Worm (Caenorhabditis elegans) whole organism, L1 larva: ENCODE data around the gene frpr-1.

Source experiments
- Y116A8C.19 ChIP-seq: sonication (generic microtip); optimal IDR thresholded peaks from 2 replicates; lab custom pipeline; 2016; ENCODE audit warnings: missing compliant biosample characterization, missing genetic modification characterization, borderline replicate concordance
- aha-1 ChIP-seq: fragments of 150-350 bp; optimal IDR thresholded peaks from 2 replicates; lab custom pipeline; 2014; ENCODE audit warnings: missing biosample characterization, missing genetic modification characterization
- ceh-82 ChIP-seq, 3 experiments: fragments of 150-350 bp in 1 of 3; sonication (generic microtip) in 2 of 3; optimal IDR thresholded peaks; 2 replicates each; lab custom pipeline; 2014 to 2017; ENCODE audit warnings: missing biosample characterization in 3 of 3, missing genetic modification characterization in 3 of 3
- egl-27 ChIP-seq, 2 experiments: fragments of 150-350 bp in 1 of 2; sonication (generic microtip); optimal IDR thresholded peaks; 3 replicates each; lab custom pipeline; 2017 to 2018; ENCODE audit warnings: missing biosample characterization in 2 of 2, missing genetic modification characterization in 2 of 2, missing genetic modification reagents in 2 of 2
- fkh-10 ChIP-seq: sonication (generic microtip); optimal IDR thresholded peaks from 2 replicates; lab custom pipeline; 2017; ENCODE audit warnings: missing biosample characterization, missing genetic modification reagents, missing genetic modification characterization
- hlh-17 ChIP-seq: fragments of 200-800 bp; sonication (Bioruptor generic); optimal IDR thresholded peaks from 2 replicates; lab custom pipeline; 2018; ENCODE audit warnings: missing genetic modification characterization, mild to moderate bottlenecking, missing compliant biosample characterization, moderate library complexity, borderline replicate concordance
- lsy-2 ChIP-seq, 2 experiments: fragments of 150-350 bp; optimal IDR thresholded peaks; 2 replicates each; lab custom pipeline; 2014; ENCODE audit warnings: missing biosample characterization in 2 of 2, missing genetic modification characterization in 2 of 2
- nhr-76 ChIP-seq: sonication (generic microtip); optimal IDR thresholded peaks from 2 replicates; lab custom pipeline; 2017; ENCODE audit warnings: missing biosample characterization, missing genetic modification characterization
- pag-3 ChIP-seq: sonication (generic microtip); optimal IDR thresholded peaks from 2 replicates; lab custom pipeline; 2017; ENCODE audit warnings: missing genetic modification characterization, mild to moderate bottlenecking, missing compliant biosample characterization, antibody characterized with exemption, borderline replicate concordance; ENCODE audit not compliant: insufficient read depth
- rnt-1 ChIP-seq: sonication (generic microtip); optimal IDR thresholded peaks from 2 replicates; lab custom pipeline; 2016; ENCODE audit warnings: mild to moderate bottlenecking, missing genetic modification characterization, moderate library complexity, missing compliant biosample characterization
- snu-23 ChIP-seq: sonication (generic microtip); optimal IDR thresholded peaks from 2 replicates; lab custom pipeline; 2016; ENCODE audit warnings: missing genetic modification characterization, missing compliant biosample characterization
- unc-130 ChIP-seq: fragments of 150-350 bp; optimal IDR thresholded peaks from 2 replicates; lab custom pipeline; 2017; ENCODE audit warnings: missing biosample characterization, missing genetic modification characterization, inconsistent platforms
- unc-62 ChIP-seq: fragments of 150-350 bp; optimal IDR thresholded peaks from 2 replicates; lab custom pipeline; 2014; ENCODE audit warnings: missing biosample characterization, missing genetic modification reagents, missing genetic modification characterization

DNA sequence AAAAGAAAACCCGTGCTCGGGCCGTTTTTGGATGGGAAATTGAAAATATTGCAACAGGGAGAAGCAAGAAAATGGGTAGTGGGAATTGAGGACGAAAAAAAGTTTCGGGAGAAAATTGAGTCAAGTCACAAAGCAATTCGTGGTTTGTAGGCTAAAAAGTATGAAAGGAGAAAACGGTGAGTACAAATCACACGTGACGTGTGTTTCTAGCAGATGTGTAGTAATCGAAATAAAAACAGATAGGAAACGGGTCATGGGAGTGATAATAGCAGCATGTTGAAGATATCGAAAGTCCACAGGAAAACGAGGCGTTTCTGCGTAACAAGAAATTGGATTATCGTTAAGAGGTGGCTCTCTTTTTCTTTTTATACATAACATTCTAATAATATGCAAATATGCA lies 39.5 kb downstream of the frpr-1 start:
- no peak for TF ChIP-seq nhr-76 (tag; lab: Kevin White, UChicago)
- no peak for TF ChIP-seq pag-3 (tag; lab: Kevin White, UChicago)
- TF ChIP-seq rnt-1 (tag; lab: Kevin White, UChicago) = peak; percentile 11
- no peak for TF ChIP-seq egl-27 (tag; optimal IDR thresholded peaks at IDR 0.05; lab: Kevin White, UChicago)
- no peak for TF ChIP-seq Y116A8C.19 (tag; lab: Kevin White, UChicago)
- no peak for TF ChIP-seq hlh-17 (GFP tag; lab: Kevin White, UChicago)
- peak; percentile 14 to 52 for TF ChIP-seq lsy-2 (tag; optimal IDR thresholded peaks at IDR 0.05; lab: Kevin White, UChicago)
- peak; percentile 51 for TF ChIP-seq snu-23 (GFP tag; lab: Kevin White, UChicago)
- TF ChIP-seq fkh-10 = peak; percentile 44
- TF ChIP-seq unc-62 (GFP tag; lab: Kevin White, UChicago) = no peak
- no peak for TF ChIP-seq aha-1 (tag; lab: Kevin White, UChicago)
- TF ChIP-seq ceh-82 (tag; optimal IDR thresholded peaks at IDR 0.05; lab: Kevin White, UChicago) = peak in 1 of 3 experiments; percentile 7
- TF ChIP-seq unc-130 = no peak
